Fruit fly (Drosophila melanogaster): ENCODE data around the gene LManII.

Gene LManII

dm6 chr2L:10466865-10467270 is 9.4 kb downstream of the LManII start (continued):
- TF ChIP-seq btn (GFP tag; optimal IDR thresholded peaks at IDR 0.05) (peak; percentile 44), psq (GFP tag; optimal IDR thresholded peaks at IDR 0.05) (peak; percentile 10), CG7357 (GFP tag; IDR thresholded peaks at IDR 0.05) (peak; percentile 61; the same call in 2 of the 3 replicates), CG14667 (GFP tag; IDR thresholded peaks at IDR 0.05) (no peak), CG32772 (GFP tag; IDR thresholded peaks at IDR 0.05) (no peak; the same call in 1 of the 2 replicates), ac (GFP tag; optimal IDR thresholded peaks at IDR 0.05) (no peak), crol (GFP tag; IDR thresholded peaks at IDR 0.05) (no peak), yki (optimal IDR thresholded peaks at IDR 0.05) (no peak), HmgZ (tag; optimal IDR thresholded peaks at IDR 0.05) (no peak), CG14710 (tag; optimal IDR thresholded peaks at IDR 0.05) (peak; percentile 73), CG5245 (GFP tag; optimal IDR thresholded peaks at IDR 0.05) (peak; percentile 62), CG3995 (GFP tag; optimal IDR thresholded peaks at IDR 0.05) (no peak), ci (GFP tag; IDR thresholded peaks at IDR 0.05) (no peak), CG11695 (GFP tag; IDR thresholded peaks at IDR 0.05) (peak; percentile 54; the same call in 2 of the 3 replicates), bcd (GFP tag; optimal IDR thresholded peaks at IDR 0.05) (peak; percentile 78), gsb (GFP tag; IDR thresholded peaks at IDR 0.05) (no peak), CG2889 (GFP tag; IDR thresholded peaks at IDR 0.05) (0 out of 3 replicates have a peak, but pooled peaks have one; percentile 5), gem (tag; optimal IDR thresholded peaks at IDR 0.05) (peak; percentile 73), MBD-R2 (GFP tag; IDR thresholded peaks at IDR 0.05) (no peak), CG4820 (GFP tag; optimal IDR thresholded peaks at IDR 0.05) (peak; percentile 68), bigmax (GFP tag; optimal IDR thresholded peaks at IDR 0.05) (no peak), al (GFP tag; IDR thresholded peaks at IDR 0.05) (peak; percentile 4; the same call in 1 of the 2 replicates), CG9797 (GFP tag; optimal IDR thresholded peaks at IDR 0.05) (no peak), seq (GFP tag; IDR thresholded peaks at IDR 0.05) (no peak), CG12299 (tag; optimal IDR thresholded peaks at IDR 0.05) (no peak), CG9876 (GFP tag; optimal IDR thresholded peaks at IDR 0.05) (no peak), Trl (optimal IDR thresholded peaks at IDR 0.05) (no peak), Trl (GFP tag; optimal IDR thresholded peaks at IDR 0.05) (peak; percentile 55), CG16813 (GFP tag; IDR thresholded peaks at IDR 0.05; ENCODE audit: partially characterized antibody) (no peak), Hmr (GFP tag; optimal IDR thresholded peaks at IDR 0.05) (no peak), twi (tag; optimal IDR thresholded peaks at IDR 0.05) (peak; percentile 17), CG2202 (tag; optimal IDR thresholded peaks at IDR 0.05) (peak; percentile 17), Side (GFP tag; optimal IDR thresholded peaks at IDR 0.05) (no peak), CG6813 (GFP tag; optimal IDR thresholded peaks at IDR 0.05) (peak; percentile 61), Dfd (GFP tag; optimal IDR thresholded peaks at IDR 0.05) (no peak), so (GFP tag; IDR thresholded peaks at IDR 0.05) (0 out of 3 replicates have a peak, but pooled peaks have one; percentile 11), CG34376 (GFP tag; optimal IDR thresholded peaks at IDR 0.05) (no peak), Vsx1 (GFP tag; optimal IDR thresholded peaks at IDR 0.05) (peak; percentile 6), Chrac-16 (GFP tag; optimal IDR thresholded peaks at IDR 0.05) (peak; percentile 55), tap (tag; optimal IDR thresholded peaks at IDR 0.05) (peak; percentile 46), lov (optimal IDR thresholded peaks at IDR 0.05) (no peak), lov (GFP tag; IDR thresholded peaks at IDR 0.05) (0 out of 3 replicates have a peak, but pooled peaks have one; percentile 54), CG10565 (GFP tag; optimal IDR thresholded peaks at IDR 0.05) (no peak), CG1529 (GFP tag; optimal IDR thresholded peaks at IDR 0.05) (peak; percentile 67), CG15479 (GFP tag; optimal IDR thresholded peaks at IDR 0.05) (no peak), CG12155 (GFP tag; optimal IDR thresholded peaks at IDR 0.05) (peak; percentile 14), Dad (GFP tag; optimal IDR thresholded peaks at IDR 0.05) (peak; percentile 42), danr (GFP tag; IDR thresholded peaks at IDR 0.05) (no peak; the same call in 1 of the 2 replicates), Dbx (GFP tag; IDR thresholded peaks at IDR 0.05) (no peak), NC2α (GFP tag; optimal IDR thresholded peaks at IDR 0.05) (peak; percentile 50), trem (tag; optimal IDR thresholded peaks at IDR 0.05) (peak; percentile 37), bsh (GFP tag; optimal IDR thresholded peaks at IDR 0.05) (peak in 1 of 2 experiments; percentile 52), Camta (GFP tag; optimal IDR thresholded peaks at IDR 0.05) (peak; percentile 66)

Measured in whole organism, embryonic.